Fruit fly (Drosophila melanogaster) whole organism, embryonic: ENCODE results near the gene Cont.

Experiments
- Adf1 ChIP-seq: fragments of 200-800 bp; sonication (Bioruptor generic); IDR thresholded peaks from 2 replicates; pipeline ENCODE4 v1.3.6; 2022; ENCODE audit warnings: missing biosample characterization, missing genetic modification characterization
- BEAF-32 ChIP-seq: fragments of 200-800 bp; sonication (Bioruptor generic); optimal IDR thresholded peaks from 3 replicates; lab custom pipeline; 2017; ENCODE audit warnings: missing biosample characterization, missing genetic modification characterization, mild to moderate bottlenecking, moderate library complexity, missing genetic modification reagents
- Blimp-1 ChIP-seq: fragments of 200-800 bp; sonication (Bioruptor generic); optimal IDR thresholded peaks from 3 replicates; lab custom pipeline; 2018; ENCODE audit warnings: missing biosample characterization, missing genetic modification characterization, mild to moderate bottlenecking, moderate library complexity, missing genetic modification reagents
- CG10147 ChIP-seq: fragments of 200-800 bp; sonication (Bioruptor generic); optimal IDR thresholded peaks from 2 replicates; lab custom pipeline; 2019; ENCODE audit warnings: missing biosample characterization, mild to moderate bottlenecking, missing genetic modification characterization, moderate library complexity
- CG10565 ChIP-seq: fragments of 200-800 bp; sonication (Bioruptor generic); optimal IDR thresholded peaks from 3 replicates; lab custom pipeline; 2016; ENCODE audit warnings: missing biosample characterization, mild to moderate bottlenecking, missing genetic modification characterization
- CG10979 ChIP-seq: fragments of 200-800 bp; sonication (Bioruptor generic); optimal IDR thresholded peaks from 2 replicates; lab custom pipeline; 2018; ENCODE audit warnings: missing biosample characterization, mild to moderate bottlenecking, missing genetic modification characterization, moderate library complexity
- CG11560 ChIP-seq: fragments of 200-800 bp; sonication (Bioruptor generic); IDR thresholded peaks from 3 replicates; pipeline ENCODE4 v1.3.6; 2022; ENCODE audit warnings: missing biosample characterization, missing genetic modification characterization
- CG11695 ChIP-seq: fragments of 200-800 bp; sonication (Bioruptor generic); IDR thresholded peaks from 3 replicates; pipeline ENCODE4 v1.3.6; 2022; ENCODE audit warnings: missing biosample characterization, missing genetic modification characterization
- CG12236 ChIP-seq: fragments of 200-800 bp; sonication (Bioruptor generic); optimal IDR thresholded peaks from 2 replicates; lab custom pipeline; 2016; ENCODE audit warnings: missing biosample characterization, missing genetic modification characterization
- CG15601 ChIP-seq: fragments of 200-800 bp; sonication (Bioruptor generic); optimal IDR thresholded peaks from 3 replicates; lab custom pipeline; 2019; ENCODE audit warnings: missing biosample characterization, mild to moderate bottlenecking, missing genetic modification characterization, moderate library complexity
- CG17912 ChIP-seq: fragments of 200-800 bp; sonication (Bioruptor generic); optimal IDR thresholded peaks from 2 replicates; lab custom pipeline; 2018; ENCODE audit warnings: missing biosample characterization, mild to moderate bottlenecking, missing genetic modification characterization
- CG2129 ChIP-seq: fragments of 200-800 bp; sonication (Bioruptor generic); IDR thresholded peaks from 2 replicates; pipeline ENCODE4 v1.3.6; 2022; ENCODE audit warnings: missing biosample characterization, missing genetic modification characterization; ENCODE audit not compliant: partially characterized antibody
- CG2712 ChIP-seq: fragments of 200-800 bp; optimal IDR thresholded peaks from 3 replicates; lab custom pipeline; 2019; ENCODE audit warnings: missing biosample characterization, mild to moderate bottlenecking, missing genetic modification characterization, moderate library complexity
- CG3065 ChIP-seq: fragments of 200-800 bp; sonication (Bioruptor generic); optimal IDR thresholded peaks from 2 replicates; lab custom pipeline; 2016; ENCODE audit warnings: missing biosample characterization, missing genetic modification characterization
- CG4360 ChIP-seq: fragments of 200-800 bp; sonication (Bioruptor generic); IDR thresholded peaks from 2 replicates; pipeline ENCODE4 v1.3.6; 2022; ENCODE audit warnings: missing biosample characterization, missing genetic modification characterization
- CG7372 ChIP-seq: fragments of 200-800 bp; sonication (Bioruptor generic); IDR thresholded peaks from 2 replicates; pipeline ENCODE4 v1.3.6; 2022; ENCODE audit warnings: missing biosample characterization, missing genetic modification characterization
- CG8290 ChIP-seq, 3 experiments: fragments of 200-800 bp; sonication (Bioruptor generic); optimal IDR thresholded peaks; 2 replicates each; lab custom pipeline; 2016 to 2019; ENCODE audit warnings: missing biosample characterization in 3 of 3, missing genetic modification characterization in 3 of 3, mild to moderate bottlenecking in 2 of 3, moderate library complexity in 1 of 3
- CG8944 ChIP-seq: fragments of 200-800 bp; sonication (Bioruptor generic); optimal IDR thresholded peaks from 3 replicates; lab custom pipeline; 2016; ENCODE audit warnings: missing biosample characterization, missing genetic modification characterization
- CG9215 ChIP-seq: fragments of 200-800 bp; sonication (Bioruptor generic); IDR thresholded peaks from 2 replicates; pipeline ENCODE4 v1.3.6; 2022; ENCODE audit warnings: missing biosample characterization, missing genetic modification characterization
- D ChIP-seq, 2 experiments: fragments of 200-800 bp in 1 of 2; fragments of >200 bp in 1 of 2; sonication (Bioruptor generic) in 1 of 2; optimal IDR thresholded peaks; 2 replicates in 1 of 2; 3 replicates in 1 of 2; lab custom pipeline; 2017; ENCODE audit warnings: mild to moderate bottlenecking in 1 of 2, missing biosample characterization in 1 of 2, missing genetic modification characterization in 1 of 2, missing genetic modification reagents in 1 of 2
- Dbx ChIP-seq: fragments of 200-800 bp; sonication (Bioruptor generic); IDR thresholded peaks from 3 replicates; pipeline ENCODE4 v1.3.6; 2022; ENCODE audit warnings: missing biosample characterization, missing genetic modification characterization
- HmgD ChIP-seq: fragments of 200-800 bp; sonication (Bioruptor generic); optimal IDR thresholded peaks from 3 replicates; lab custom pipeline; 2016; ENCODE audit warnings: missing biosample characterization, missing genetic modification characterization
- HmgZ ChIP-seq: fragments of 200-800 bp; sonication (Bioruptor generic); optimal IDR thresholded peaks from 2 replicates; lab custom pipeline; 2018; ENCODE audit warnings: missing biosample characterization, mild to moderate bottlenecking, missing genetic modification characterization
- Hr78 ChIP-seq, 2 experiments: fragments of 200-800 bp in 1 of 2; fragments of >200 bp in 1 of 2; sonication (Bioruptor generic) in 1 of 2; optimal IDR thresholded peaks; 2 replicates each; lab custom pipeline; 2017 to 2019; ENCODE audit warnings: missing biosample characterization in 2 of 2, missing genetic modification characterization in 2 of 2, mild to moderate bottlenecking in 1 of 2, moderate library complexity in 1 of 2
- Mad ChIP-seq: fragments of 200-800 bp; sonication (Bioruptor generic); optimal IDR thresholded peaks from 2 replicates; lab custom pipeline; 2016; ENCODE audit warnings: missing biosample characterization, missing genetic modification characterization
- Mes4 ChIP-seq: fragments of 200-800 bp; sonication (Bioruptor generic); optimal IDR thresholded peaks from 2 replicates; lab custom pipeline; 2016; ENCODE audit warnings: missing biosample characterization, missing genetic modification characterization
- PHDP ChIP-seq: fragments of 200-800 bp; sonication (Bioruptor generic); optimal IDR thresholded peaks from 3 replicates; lab custom pipeline; 2018; ENCODE audit warnings: missing biosample characterization, mild to moderate bottlenecking, missing genetic modification characterization, moderate library complexity
- Pdp1 ChIP-seq, 2 experiments: fragments of 200-800 bp; sonication (Bioruptor generic); optimal IDR thresholded peaks; 3 replicates each; lab custom pipeline; 2016; ENCODE audit warnings: missing biosample characterization in 2 of 2, missing genetic modification characterization in 2 of 2, mild to moderate bottlenecking in 1 of 2, moderate library complexity in 1 of 2
- Sry-δ ChIP-seq: fragments of 200-800 bp; sonication (Bioruptor generic); optimal IDR thresholded peaks from 2 replicates; lab custom pipeline; 2016; ENCODE audit warnings: missing biosample characterization, missing genetic modification characterization
- abd-A ChIP-seq: fragments of 200-800 bp; sonication (Bioruptor generic); optimal IDR thresholded peaks from 3 replicates; lab custom pipeline; 2019; ENCODE audit warnings: missing biosample characterization, mild to moderate bottlenecking, missing genetic modification characterization, moderate library complexity
- az2 ChIP-seq: fragments of 200-800 bp; sonication (Bioruptor generic); optimal IDR thresholded peaks from 3 replicates; lab custom pipeline; 2016; ENCODE audit warnings: missing biosample characterization, missing genetic modification characterization
- dpn ChIP-seq, 2 experiments: fragments of 200-800 bp; sonication (Bioruptor generic); optimal IDR thresholded peaks; 3 replicates each; lab custom pipeline; 2016; ENCODE audit warnings: missing biosample characterization in 2 of 2, missing genetic modification characterization in 2 of 2
- emc ChIP-seq: fragments of 200-800 bp; sonication (Bioruptor generic); optimal IDR thresholded peaks from 2 replicates; lab custom pipeline; 2016; ENCODE audit warnings: missing biosample characterization, missing genetic modification characterization
- en ChIP-seq: fragments of 200-800 bp; sonication (Bioruptor generic); optimal IDR thresholded peaks from 2 replicates; lab custom pipeline; 2016; ENCODE audit warnings: missing biosample characterization, missing genetic modification characterization
- fd3F ChIP-seq: fragments of 200-800 bp; sonication (Bioruptor generic); optimal IDR thresholded peaks from 2 replicates; lab custom pipeline; 2018; ENCODE audit warnings: missing biosample characterization, mild to moderate bottlenecking, missing genetic modification characterization, moderate library complexity
- fd64A ChIP-seq: fragments of 200-800 bp; sonication (Bioruptor generic); optimal IDR thresholded peaks from 3 replicates; lab custom pipeline; 2018; ENCODE audit warnings: missing biosample characterization, mild to moderate bottlenecking, missing genetic modification characterization
- gcm2 ChIP-seq: fragments of 200-800 bp; sonication (Bioruptor generic); optimal IDR thresholded peaks from 2 replicates; lab custom pipeline; 2016; ENCODE audit warnings: missing biosample characterization, missing genetic modification characterization
- hth ChIP-seq: fragments of >200 bp; optimal IDR thresholded peaks from 2 replicates; lab custom pipeline; 2017; ENCODE audit warnings: inconsistent platforms
- jumu ChIP-seq: fragments of 200-800 bp; sonication (Bioruptor generic); optimal IDR thresholded peaks from 3 replicates; lab custom pipeline; 2016; ENCODE audit warnings: missing biosample characterization, missing genetic modification characterization
- lmd ChIP-seq: fragments of 200-800 bp; sonication (Bioruptor generic); IDR thresholded peaks from 2 replicates; pipeline ENCODE4 v1.3.6; 2022; ENCODE audit warnings: missing biosample characterization, missing genetic modification characterization
- nau ChIP-seq: fragments of 200-800 bp; sonication (Bioruptor generic); optimal IDR thresholded peaks from 3 replicates; lab custom pipeline; 2017; ENCODE audit warnings: missing biosample characterization, mild to moderate bottlenecking, missing genetic modification characterization, missing genetic modification reagents
- pzg ChIP-seq: fragments of 200-800 bp; sonication (Bioruptor generic); optimal IDR thresholded peaks from 3 replicates; lab custom pipeline; 2018; ENCODE audit warnings: missing biosample characterization, mild to moderate bottlenecking, missing genetic modification characterization, moderate library complexity
- ro ChIP-seq: fragments of 200-800 bp; sonication (Bioruptor generic); IDR thresholded peaks from 2 replicates; pipeline ENCODE4 v1.3.6; 2022; ENCODE audit warnings: missing biosample characterization, missing genetic modification characterization
- so ChIP-seq: fragments of 200-800 bp; sonication (Bioruptor generic); IDR thresholded peaks from 3 replicates; pipeline ENCODE4 v1.3.6; 2022; ENCODE audit warnings: missing biosample characterization, missing genetic modification characterization
- usp ChIP-seq: fragments of >200 bp; optimal IDR thresholded peaks from 2 replicates; lab custom pipeline; 2017; ENCODE audit warnings: missing biosample characterization, missing genetic modification characterization
- vvl ChIP-seq: fragments of 200-800 bp; sonication (Bioruptor generic); IDR thresholded peaks from 2 replicates; pipeline ENCODE4 v1.3.6; 2022; ENCODE audit warnings: missing biosample characterization, missing genetic modification characterization
- wek ChIP-seq: fragments of 200-800 bp; sonication (Bioruptor generic); optimal IDR thresholded peaks from 3 replicates; lab custom pipeline; 2018; ENCODE audit warnings: missing biosample characterization, mild to moderate bottlenecking, missing genetic modification characterization, moderate library complexity

Gene Cont

dm6 chr3R:4394654-4395581 is 13.8 kb downstream of the Cont start (continued):
- TF ChIP-seq CG10147 (peak; percentile 89), pzg (GFP tag; lab: Kevin White, UChicago) (peak; percentile 13), CG11695 (GFP tag; lab: Robert Waterston, UW) (peak; percentile 91), hth (lab: Kevin White, UChicago) (no peak), Mes4 (GFP tag; lab: Kevin White, UChicago) (peak; percentile 81), jumu (GFP tag; lab: Kevin White, UChicago) (peak; percentile 69), D (optimal IDR thresholded peaks at IDR 0.05; lab: Kevin White, UChicago) (no peak), D (GFP tag; optimal IDR thresholded peaks at IDR 0.05; lab: Kevin White, UChicago) (peak; percentile 76), Sry-δ (GFP tag; lab: Kevin White, UChicago) (peak; percentile 65), Pdp1 (GFP tag; optimal IDR thresholded peaks at IDR 0.05; lab: Kevin White, UChicago) (peak; percentile 87 to 88), CG2712 (tag; lab: Kevin White, UChicago) (peak; percentile 87), dpn (GFP tag; optimal IDR thresholded peaks at IDR 0.05; lab: Kevin White, UChicago) (peak; percentile 86 to 91), az2 (GFP tag; lab: Kevin White, UChicago) (peak; percentile 83), CG12236 (GFP tag; lab: Kevin White, UChicago) (peak; percentile 65), Mad (GFP tag; lab: Kevin White, UChicago) (peak; percentile 66), CG9215 (GFP tag; lab: Robert Waterston, UW) (no peak; the same call in 1 of the 2 replicates), CG8944 (GFP tag; lab: Kevin White, UChicago) (peak; percentile 87), CG8290 (GFP tag; optimal IDR thresholded peaks at IDR 0.05; lab: Kevin White, UChicago) (no peak), CG8290 (tag; optimal IDR thresholded peaks at IDR 0.05; lab: Kevin White, UChicago) (peak in 1 of 2 experiments; percentile 97), CG7372 (GFP tag; lab: Robert Waterston, UW) (peak; percentile 72), gcm2 (GFP tag; lab: Kevin White, UChicago) (peak; percentile 46), CG11560 (tag; lab: Robert Waterston, UW) (peak; percentile 58; the same call in 1 of the 3 replicates), PHDP (tag; lab: Kevin White, UChicago) (peak; percentile 90), CG4360 (GFP tag; lab: Robert Waterston, UW) (no peak), en (GFP tag; lab: Kevin White, UChicago) (peak; percentile 73), emc (GFP tag; lab: Kevin White, UChicago) (peak; percentile 73), vvl (peak; percentile 95), so (GFP tag; lab: Robert Waterston, UW) (peak; percentile 80; the same call in 2 of the 3 replicates), Hr78 (GFP tag; optimal IDR thresholded peaks at IDR 0.05; lab: Kevin White, UChicago) (no peak), ro (GFP tag; lab: Robert Waterston, UW) (peak; percentile 74), CG17912 (GFP tag; lab: Kevin White, UChicago) (peak; percentile 52), fd64A (GFP tag; lab: Kevin White, UChicago) (peak; percentile 75), usp (no peak), HmgZ (tag; lab: Kevin White, UChicago) (peak; percentile 92), HmgD (GFP tag; lab: Kevin White, UChicago) (peak; percentile 72), abd-A (tag; lab: Kevin White, UChicago) (no peak), nau (GFP tag; lab: Kevin White, UChicago) (peak; percentile 84), wek (GFP tag; lab: Kevin White, UChicago) (peak; percentile 52), BEAF-32 (peak; percentile 14), CG15601 (peak; percentile 75), lmd (peak; percentile 88), Adf1 (GFP tag; lab: Robert Waterston, UW) (peak; percentile 53), CG2129 (GFP tag; lab: Robert Waterston, UW) (no peak), CG10565 (GFP tag; lab: Kevin White, UChicago) (peak; percentile 7), CG3065 (peak; percentile 57), fd3F (GFP tag; lab: Kevin White, UChicago) (peak; percentile 79), Dbx (GFP tag; lab: Robert Waterston, UW) (peak; percentile 89), Blimp-1 (GFP tag; lab: Kevin White, UChicago) (no peak), CG10979 (tag; lab: Kevin White, UChicago) (peak; percentile 84)
